Worm (Caenorhabditis elegans) whole organism, L2 larva: ENCODE measurements around the gene nimk-1.

Experiments used
- F13H6.1 ChIP-seq: sonication (generic microtip); optimal IDR thresholded peaks from 2 replicates; lab custom pipeline; 2016; ENCODE audit warnings: missing genetic modification characterization, missing compliant biosample characterization
- R02D3.7 ChIP-seq: fragments of 150-350 bp; optimal IDR thresholded peaks from 2 replicates; lab custom pipeline; 2014; ENCODE audit warnings: missing biosample characterization, missing genetic modification characterization
- ZK546.5 ChIP-seq: sonication (generic microtip); optimal IDR thresholded peaks from 2 replicates; lab custom pipeline; 2017; ENCODE audit warnings: missing biosample characterization, missing genetic modification characterization
- alr-1 ChIP-seq: fragments of 150-350 bp; optimal IDR thresholded peaks from 2 replicates; lab custom pipeline; 2014; ENCODE audit warnings: missing biosample characterization, missing genetic modification characterization
- ama-1 ChIP-seq: fragments of 150-350 bp; optimal IDR thresholded peaks from 2 replicates; lab custom pipeline; 2018; ENCODE audit warnings: inconsistent platforms
- blmp-1 ChIP-seq: sonication (generic microtip); optimal IDR thresholded peaks from 2 replicates; lab custom pipeline; 2017; ENCODE audit warnings: missing genetic modification characterization, mild to moderate bottlenecking, missing compliant biosample characterization, antibody characterized with exemption, moderate library complexity; ENCODE audit not compliant: insufficient read depth
- ceh-82 ChIP-seq: fragments of 150-350 bp; optimal IDR thresholded peaks from 2 replicates; lab custom pipeline; 2014; ENCODE audit warnings: missing biosample characterization, missing genetic modification characterization
- dmd-4 ChIP-seq: sonication (generic microtip); optimal IDR thresholded peaks from 2 replicates; lab custom pipeline; 2017; ENCODE audit warnings: missing biosample characterization, missing genetic modification characterization
- elt-1 ChIP-seq: fragments of 150-350 bp; optimal IDR thresholded peaks from 2 replicates; lab custom pipeline; 2014; ENCODE audit warnings: missing biosample characterization, missing genetic modification characterization
- fos-1 ChIP-seq: fragments of 150-350 bp; optimal IDR thresholded peaks from 2 replicates; lab custom pipeline; 2014; ENCODE audit warnings: missing biosample characterization, missing genetic modification characterization
- gmeb-1 ChIP-seq: fragments of 150-350 bp; optimal IDR thresholded peaks from 2 replicates; lab custom pipeline; 2014; ENCODE audit warnings: missing biosample characterization, missing genetic modification characterization
- lin-11 ChIP-seq: fragments of 150-350 bp; sonication (generic microtip); optimal IDR thresholded peaks from 2 replicates; lab custom pipeline; 2014; ENCODE audit warnings: missing biosample characterization, missing genetic modification characterization, inconsistent platforms, mixed read lengths
- lin-13 ChIP-seq: fragments of 150-350 bp; optimal IDR thresholded peaks from 2 replicates; lab custom pipeline; 2014; ENCODE audit warnings: missing biosample characterization, missing genetic modification reagents, missing genetic modification characterization
- lin-39 ChIP-seq: fragments of 150-350 bp; optimal IDR thresholded peaks from 2 replicates; lab custom pipeline; 2014; ENCODE audit warnings: missing biosample characterization, missing genetic modification reagents, missing genetic modification characterization
- lsy-2 ChIP-seq, 2 experiments: fragments of 150-350 bp in 1 of 2; sonication (generic microtip) in 1 of 2; optimal IDR thresholded peaks; 2 replicates each; lab custom pipeline; 2014 to 2017; ENCODE audit warnings: missing biosample characterization in 2 of 2, missing genetic modification characterization in 2 of 2
- mab-5 ChIP-seq: fragments of 150-350 bp; optimal IDR thresholded peaks from 2 replicates; lab custom pipeline; 2014; ENCODE audit warnings: missing biosample characterization, missing genetic modification characterization
- mbf-1 ChIP-seq: sonication (generic microtip); optimal IDR thresholded peaks from 2 replicates; lab custom pipeline; 2017; ENCODE audit warnings: missing biosample characterization, missing genetic modification characterization
- mdl-1 ChIP-seq, 2 experiments: fragments of 150-350 bp in 1 of 2; sonication (generic microtip) in 1 of 2; optimal IDR thresholded peaks; 2 replicates each; lab custom pipeline; 2017; ENCODE audit warnings: missing biosample characterization in 2 of 2, missing genetic modification characterization in 2 of 2
- nhr-10 ChIP-seq: sonication (generic microtip); optimal IDR thresholded peaks from 2 replicates; lab custom pipeline; 2017; ENCODE audit warnings: missing biosample characterization, missing genetic modification characterization
- nhr-11 ChIP-seq: fragments of 150-350 bp; optimal IDR thresholded peaks from 2 replicates; lab custom pipeline; 2014; ENCODE audit warnings: missing biosample characterization, missing genetic modification characterization
- nhr-12 ChIP-seq: fragments of 150-350 bp; optimal IDR thresholded peaks from 2 replicates; lab custom pipeline; 2014; ENCODE audit warnings: missing biosample characterization, missing genetic modification characterization
- nhr-129 ChIP-seq: fragments of 150-350 bp; optimal IDR thresholded peaks from 2 replicates; lab custom pipeline; 2014; ENCODE audit warnings: missing biosample characterization, missing genetic modification characterization
- nhr-237 ChIP-seq: fragments of 150-350 bp; optimal IDR thresholded peaks from 2 replicates; lab custom pipeline; 2014; ENCODE audit warnings: missing biosample characterization, missing genetic modification characterization
- nhr-25 ChIP-seq: fragments of 150-350 bp; sonication (generic microtip); optimal IDR thresholded peaks from 3 replicates; lab custom pipeline; 2014; ENCODE audit warnings: missing biosample characterization, missing genetic modification characterization
- nhr-6 ChIP-seq: fragments of 150-350 bp; optimal IDR thresholded peaks from 2 replicates; lab custom pipeline; 2014; ENCODE audit warnings: missing biosample characterization, missing genetic modification characterization
- nhr-77 ChIP-seq: fragments of 150-350 bp; optimal IDR thresholded peaks from 2 replicates; lab custom pipeline; 2014; ENCODE audit warnings: missing biosample characterization, missing genetic modification characterization
- sem-4 ChIP-seq: fragments of 150-350 bp; optimal IDR thresholded peaks from 2 replicates; lab custom pipeline; 2014; ENCODE audit warnings: missing biosample characterization, missing genetic modification reagents, missing genetic modification characterization
- skn-1 ChIP-seq: sonication (generic microtip); optimal IDR thresholded peaks from 2 replicates; lab custom pipeline; 2017; ENCODE audit warnings: missing biosample characterization, missing genetic modification characterization
- sma-3 ChIP-seq: sonication (generic microtip); optimal IDR thresholded peaks from 2 replicates; lab custom pipeline; 2016; ENCODE audit warnings: missing genetic modification reagents, missing genetic modification characterization, missing compliant biosample characterization
- snpc-4 ChIP-seq: fragments of 150-350 bp; optimal IDR thresholded peaks from 2 replicates; lab custom pipeline; 2014; ENCODE audit warnings: missing biosample characterization, missing genetic modification characterization
- unc-55 ChIP-seq: fragments of 150-350 bp; sonication (generic microtip); optimal IDR thresholded peaks from 3 replicates; lab custom pipeline; 2014; ENCODE audit warnings: missing biosample characterization, missing genetic modification reagents, missing genetic modification characterization
- unc-62 ChIP-seq: fragments of 150-350 bp; optimal IDR thresholded peaks from 2 replicates; lab custom pipeline; 2014; ENCODE audit warnings: missing biosample characterization, missing genetic modification reagents, missing genetic modification characterization
- zag-1 ChIP-seq: fragments of 150-350 bp; optimal IDR thresholded peaks from 2 replicates; lab custom pipeline; 2014; ENCODE audit warnings: missing biosample characterization, missing genetic modification characterization
- ztf-1 ChIP-seq: fragments of 200-800 bp; sonication (Bioruptor generic); conservative IDR thresholded peaks from 2 replicates; pipeline ENCODE4 v1.3.6; 2022; ENCODE audit warnings: missing genetic modification characterization, missing compliant biosample characterization
- ztf-11 ChIP-seq: sonication (generic microtip); optimal IDR thresholded peaks from 2 replicates; lab custom pipeline; 2017; ENCODE audit warnings: missing biosample characterization, missing genetic modification characterization
- ztf-4 ChIP-seq: fragments of 150-350 bp; optimal IDR thresholded peaks from 2 replicates; lab custom pipeline; 2014; ENCODE audit warnings: missing biosample characterization, missing genetic modification characterization

nimk-1 gene

ce11 chrII:12506511-12506910, 29.0 kb upstream of the nimk-1 start:
- TF ChIP-seq mdl-1 (tag; optimal IDR thresholded peaks at IDR 0.05; lab: Kevin White, UChicago) (no peak), lin-11 (tag; lab: Kevin White, UChicago) (no peak), unc-55 (GFP tag; lab: Kevin White, UChicago) (no peak), nhr-129 (no peak), elt-1 (tag; lab: Kevin White, UChicago) (no peak), sem-4 (no peak), ama-1 (lab: Kevin White, UChicago) (no peak), lin-39 (no peak), nhr-25 (tag; lab: Kevin White, UChicago) (no peak), ceh-82 (tag; lab: Kevin White, UChicago) (no peak), nhr-12 (no peak)

DNA sequence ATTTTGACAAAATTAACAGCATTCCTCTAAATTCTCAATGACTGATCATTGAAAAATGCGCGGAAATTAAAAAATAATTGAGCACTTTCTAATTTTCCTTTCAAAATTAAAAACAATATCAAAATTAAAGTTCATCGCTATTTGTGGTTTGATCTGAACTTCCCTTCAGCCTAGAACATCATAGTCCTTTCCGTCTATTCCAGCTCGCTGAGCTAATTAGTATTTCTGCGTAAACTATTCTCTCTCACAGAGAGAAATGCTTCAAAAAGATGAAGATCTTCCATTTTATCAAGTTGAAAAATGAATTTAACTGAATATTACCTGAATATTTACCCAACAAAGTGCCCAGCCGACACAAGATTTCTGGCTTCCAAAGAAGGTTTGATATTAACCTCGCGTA, 28.5 kb upstream of the nimk-1 start, which contains the start of gene srh-68:
Gene srh-68, plus strand, starts transcription at position 301 of the 400 bp plus-strand sequence.
- no peak for TF ChIP-seq ztf-4 (tag; lab: Kevin White, UChicago)
- TF ChIP-seq nhr-10 (tag; lab: Kevin White, UChicago) = no peak
- no peak for TF ChIP-seq snpc-4 (tag; lab: Kevin White, UChicago)
- no peak for TF ChIP-seq ztf-11 (tag; lab: Kevin White, UChicago)
- TF ChIP-seq gmeb-1 (tag; lab: Kevin White, UChicago) = no peak

ce11 chrII:12508650-12509049, 26.9 kb upstream of the nimk-1 start, which contains the start of gene srh-67:
TSS of gene srh-67 (plus strand) at chrII:12508950.
- TF ChIP-seq F13H6.1 (tag; lab: Kevin White, UChicago) (no peak), fos-1 (no peak), nhr-6 (tag; lab: Kevin White, UChicago) (no peak), nhr-25 (tag; lab: Kevin White, UChicago) (no peak), nhr-11 (tag; lab: Kevin White, UChicago) (no peak)

- TF ChIP-seq sma-3 (no peak), ama-1 (lab: Kevin White, UChicago) (no peak), alr-1 (tag; lab: Kevin White, UChicago) (no peak), nhr-77 (tag; lab: Kevin White, UChicago) (no peak), lin-11 (tag; lab: Kevin White, UChicago) (no peak), ZK546.5 (tag; lab: Kevin White, UChicago) (no peak)
Observed at ce11 chrII:12511866-12512265, 23.7 kb upstream of the nimk-1 start, which contains the start of gene srh-73. TSS of gene srh-73 (plus strand) at chrII:12512166.

DNA sequence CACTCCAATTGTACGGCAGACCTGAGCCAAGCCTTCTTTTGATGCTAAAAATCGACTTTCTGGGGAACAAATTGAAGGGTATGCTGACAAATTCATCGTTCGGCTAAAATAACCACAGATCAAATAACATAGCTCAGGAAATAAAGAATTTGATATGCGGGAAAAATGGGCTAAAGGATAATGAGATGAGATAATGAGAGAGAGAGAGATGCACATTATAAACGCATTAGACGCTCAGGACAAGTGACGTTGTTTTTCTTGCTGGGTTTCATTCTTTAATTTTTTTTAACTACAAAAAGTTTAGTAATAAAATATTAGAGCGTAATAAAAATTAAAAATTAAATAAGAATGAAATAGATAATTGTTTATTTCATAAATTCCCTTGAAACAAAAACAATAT, 20.9 kb upstream of the nimk-1 start, which contains the start of gene srh-69:
Gene srh-69, minus strand, starts transcription at position 101 of the 400 bp plus-strand sequence.
- TF ChIP-seq sma-3 (no peak), nhr-77 (tag; lab: Kevin White, UChicago) (no peak), R02D3.7 (no peak), F13H6.1 (tag; lab: Kevin White, UChicago) (no peak), zag-1 (tag; lab: Kevin White, UChicago) (no peak), unc-62 (GFP tag; lab: Kevin White, UChicago) (no peak), blmp-1 (no peak), nhr-11 (tag; lab: Kevin White, UChicago) (no peak), ceh-82 (tag; lab: Kevin White, UChicago) (no peak), lin-13 (GFP tag; lab: Kevin White, UChicago) (no peak), ZK546.5 (tag; lab: Kevin White, UChicago) (no peak), ztf-1 (GFP tag; lab: Robert Waterston, UW) (no peak), mab-5 (tag; lab: Kevin White, UChicago) (no peak), lin-39 (no peak), nhr-25 (tag; lab: Kevin White, UChicago) (no peak), ama-1 (lab: Kevin White, UChicago) (no peak)

- TF ChIP-seq mbf-1 (tag; lab: Kevin White, UChicago) = no peak
- no peak for TF ChIP-seq nhr-6 (tag; lab: Kevin White, UChicago)
- no peak for TF ChIP-seq skn-1 (tag; lab: Kevin White, UChicago)
- no peak for TF ChIP-seq alr-1 (tag; lab: Kevin White, UChicago)
- no peak for TF ChIP-seq lsy-2 (tag; optimal IDR thresholded peaks at IDR 0.05; lab: Kevin White, UChicago)
- TF ChIP-seq unc-55 (GFP tag; lab: Kevin White, UChicago) = no peak
- no peak for TF ChIP-seq dmd-4 (tag; lab: Kevin White, UChicago)
- TF ChIP-seq nhr-77 (tag; lab: Kevin White, UChicago) = no peak
- no peak for TF ChIP-seq nhr-237 (tag; lab: Kevin White, UChicago)
Observed at ce11 chrII:12516313-12516712, 19.2 kb upstream of the nimk-1 start, which contains the start of gene srh-61. TSS of gene srh-61 (minus strand) at chrII:12516413.
